Fruit fly (Drosophila melanogaster) ovary, adult (tissue): ENCODE data around the gene Pur-alpha.

ENCODE experiments used
- CG17801 ChIP-seq: fragments of 200-800 bp; optimal IDR thresholded peaks from 2 replicates; lab custom pipeline; 2019; ENCODE audit warnings: missing biosample characterization, mild to moderate bottlenecking, missing genetic modification characterization, moderate library complexity; ENCODE audit not compliant: partially characterized antibody

Gene Pur-alpha

dm6 chr4:610398-611319 is 52.8 kb downstream of the Pur-alpha start, which contains the start of gene Eph:
Eph (plus strand) TSS chr4:610684.
- no peak for TF ChIP-seq CG17801 (GFP tag; lab: Kevin White, UChicago)
